Worm (Caenorhabditis elegans) whole organism, early embryonic: Measurements from ENCODE around the gene R04B5.7.

Experiments used
- ets-7 ChIP-seq: sonication (generic microtip); optimal IDR thresholded peaks from 2 replicates; lab custom pipeline; 2016; ENCODE audit warnings: missing genotype, missing genetic modification characterization, missing compliant biosample characterization
- hmbx-1 ChIP-seq: sonication (generic microtip); optimal IDR thresholded peaks from 2 replicates; lab custom pipeline; 2016; ENCODE audit warnings: mild to moderate bottlenecking, missing genetic modification characterization, missing compliant biosample characterization

DNA sequence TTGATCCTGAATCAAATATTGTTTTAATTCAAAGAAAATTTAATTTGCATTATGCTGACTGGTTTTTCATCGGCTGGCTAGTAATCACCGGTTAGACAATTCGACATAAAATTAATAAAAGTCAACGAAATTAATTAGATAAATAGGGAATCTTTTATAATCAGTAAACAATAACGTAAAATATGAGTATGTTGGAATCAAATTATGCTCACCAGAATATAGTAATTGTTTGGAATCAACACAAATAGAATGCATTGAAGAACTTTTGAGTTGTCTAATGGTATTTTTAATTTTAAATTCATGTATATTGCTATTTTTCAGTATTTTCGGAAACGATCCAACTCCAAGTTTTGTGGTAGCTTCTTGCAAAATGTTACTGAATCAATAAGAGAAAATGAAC is 15.1 kb upstream of the R04B5.7 start, which contains the start of gene C08B6.2:
- TF ChIP-seq hmbx-1 (tag; lab: Kevin White, UChicago) (no peak), ets-7 (no peak)
